Fruit fly (Drosophila melanogaster) whole organism, embryonic: ENCODE results near the gene DCTN5-p25.

Experiments
- B-H1 ChIP-seq: fragments of 200-800 bp; sonication (Bioruptor generic); IDR thresholded peaks from 3 replicates; pipeline ENCODE4 v1.3.6; 2022; ENCODE audit warnings: missing biosample characterization, missing genetic modification characterization
- Blimp-1 ChIP-seq: fragments of 200-800 bp; sonication (Bioruptor generic); optimal IDR thresholded peaks from 3 replicates; lab custom pipeline; 2018; ENCODE audit warnings: missing biosample characterization, missing genetic modification characterization, mild to moderate bottlenecking, moderate library complexity, missing genetic modification reagents
- BtbVII ChIP-seq: fragments of 200-800 bp; sonication (Bioruptor generic); optimal IDR thresholded peaks from 3 replicates; lab custom pipeline; 2017; ENCODE audit warnings: missing biosample characterization, mild to moderate bottlenecking, missing genetic modification characterization
- CG10147 ChIP-seq: fragments of 200-800 bp; sonication (Bioruptor generic); optimal IDR thresholded peaks from 2 replicates; lab custom pipeline; 2019; ENCODE audit warnings: missing biosample characterization, mild to moderate bottlenecking, missing genetic modification characterization, moderate library complexity
- CG10431 ChIP-seq: fragments of 200-800 bp; sonication (Bioruptor generic); optimal IDR thresholded peaks from 3 replicates; lab custom pipeline; 2018; ENCODE audit warnings: missing biosample characterization, mild to moderate bottlenecking, missing genetic modification characterization
- CG10654 ChIP-seq: fragments of 200-800 bp; sonication (Bioruptor generic); optimal IDR thresholded peaks from 2 replicates; lab custom pipeline; 2016; ENCODE audit warnings: missing biosample characterization, missing genetic modification characterization
- CG12104 ChIP-seq: fragments of 200-800 bp; sonication (Bioruptor generic); optimal IDR thresholded peaks from 3 replicates; lab custom pipeline; 2016; ENCODE audit warnings: missing biosample characterization, missing genetic modification characterization
- CG12942 ChIP-seq: fragments of 200-800 bp; sonication (Bioruptor generic); optimal IDR thresholded peaks from 3 replicates; lab custom pipeline; 2016; ENCODE audit warnings: missing biosample characterization, missing genetic modification characterization
- CG13296 ChIP-seq: fragments of 200-800 bp; sonication (Bioruptor generic); optimal IDR thresholded peaks from 3 replicates; lab custom pipeline; 2018; ENCODE audit warnings: missing biosample characterization, mild to moderate bottlenecking, missing genetic modification characterization
- CG13624 ChIP-seq: fragments of 200-800 bp; sonication (Bioruptor generic); optimal IDR thresholded peaks from 2 replicates; lab custom pipeline; 2016; ENCODE audit warnings: missing biosample characterization, missing genetic modification characterization
- CG13894 ChIP-seq: fragments of 200-800 bp; sonication (Bioruptor generic); optimal IDR thresholded peaks from 3 replicates; lab custom pipeline; 2018; ENCODE audit warnings: missing biosample characterization, mild to moderate bottlenecking, missing genetic modification characterization, moderate library complexity
- CG15696 ChIP-seq: fragments of 200-800 bp; sonication (Bioruptor generic); optimal IDR thresholded peaks from 2 replicates; lab custom pipeline; 2019; ENCODE audit warnings: missing biosample characterization, mild to moderate bottlenecking, missing genetic modification characterization, moderate library complexity
- CG17186 ChIP-seq: fragments of 200-800 bp; sonication (Bioruptor generic); optimal IDR thresholded peaks from 3 replicates; lab custom pipeline; 2017; ENCODE audit warnings: missing biosample characterization, missing genetic modification reagents, missing genetic modification characterization
- CG17361 ChIP-seq: fragments of 200-800 bp; sonication (Bioruptor generic); IDR thresholded peaks from 3 replicates; pipeline ENCODE4 v1.3.6; 2022; ENCODE audit warnings: missing biosample characterization, missing genetic modification characterization
- CG18011 ChIP-seq: fragments of 200-800 bp; sonication (Bioruptor generic); optimal IDR thresholded peaks from 2 replicates; lab custom pipeline; 2017; ENCODE audit warnings: missing biosample characterization, missing genetic modification characterization, mild to moderate bottlenecking, moderate library complexity, missing genotype
- CG18262 ChIP-seq: fragments of 200-800 bp; optimal IDR thresholded peaks from 3 replicates; lab custom pipeline; 2019; ENCODE audit warnings: missing biosample characterization, mild to moderate bottlenecking, missing genetic modification characterization, moderate library complexity
- CG2129 ChIP-seq: fragments of 200-800 bp; sonication (Bioruptor generic); IDR thresholded peaks from 2 replicates; pipeline ENCODE4 v1.3.6; 2022; ENCODE audit warnings: missing biosample characterization, missing genetic modification characterization; ENCODE audit not compliant: partially characterized antibody
- CG31441 ChIP-seq: fragments of 200-800 bp; sonication (Bioruptor generic); IDR thresholded peaks from 2 replicates; pipeline ENCODE4 v1.3.6; 2022; ENCODE audit warnings: missing biosample characterization, missing genetic modification characterization
- CG6854 ChIP-seq: fragments of 200-800 bp; sonication (Bioruptor generic); optimal IDR thresholded peaks from 3 replicates; lab custom pipeline; 2017; ENCODE audit warnings: missing biosample characterization, mild to moderate bottlenecking, missing genetic modification characterization
- CG7271 ChIP-seq: fragments of 200-800 bp; sonication (Bioruptor generic); optimal IDR thresholded peaks from 2 replicates; lab custom pipeline; 2018; ENCODE audit warnings: missing biosample characterization, mild to moderate bottlenecking, missing genetic modification characterization, moderate library complexity
- CG7839 ChIP-seq: fragments of 200-800 bp; sonication (Bioruptor generic); optimal IDR thresholded peaks from 3 replicates; lab custom pipeline; 2018; ENCODE audit warnings: missing biosample characterization, mild to moderate bottlenecking, missing genetic modification characterization, moderate library complexity
- CG7928 ChIP-seq: fragments of 200-800 bp; sonication (Bioruptor generic); optimal IDR thresholded peaks from 2 replicates; lab custom pipeline; 2017; ENCODE audit warnings: missing biosample characterization, mild to moderate bottlenecking, missing genetic modification characterization
- Dfd ChIP-seq, 2 experiments: fragments of >200 bp; optimal IDR thresholded peaks; 2 replicates each; lab custom pipeline; 2017; ENCODE audit warnings: missing biosample characterization in 2 of 2, missing genetic modification characterization in 2 of 2
- Fer1 ChIP-seq: fragments of 200-800 bp; sonication (Bioruptor generic); optimal IDR thresholded peaks from 2 replicates; lab custom pipeline; 2017; ENCODE audit warnings: missing biosample characterization, mild to moderate bottlenecking, missing genetic modification characterization
- HHEX ChIP-seq: fragments of 200-800 bp; sonication (Bioruptor generic); optimal IDR thresholded peaks from 3 replicates; lab custom pipeline; 2017; ENCODE audit warnings: missing biosample characterization, mild to moderate bottlenecking, missing genetic modification characterization, missing genetic modification reagents
- HLH4C ChIP-seq: fragments of 200-800 bp; sonication (Bioruptor generic); IDR thresholded peaks from 3 replicates; pipeline ENCODE4 v1.3.6; 2022; ENCODE audit warnings: missing biosample characterization, missing genetic modification characterization; ENCODE audit not compliant: partially characterized antibody
- Myb ChIP-seq: fragments of 200-800 bp; sonication (Bioruptor generic); optimal IDR thresholded peaks from 2 replicates; lab custom pipeline; 2016; ENCODE audit warnings: missing biosample characterization, missing genetic modification characterization
- Sry-δ ChIP-seq: fragments of 200-800 bp; sonication (Bioruptor generic); optimal IDR thresholded peaks from 2 replicates; lab custom pipeline; 2016; ENCODE audit warnings: missing biosample characterization, missing genetic modification characterization
- Taf1 ChIP-seq: fragments of 200-800 bp; sonication (Bioruptor generic); IDR thresholded peaks from 2 replicates; pipeline ENCODE4 v1.3.6; 2022; ENCODE audit warnings: missing biosample characterization, missing genetic modification characterization
- ash1 ChIP-seq: fragments of 200-800 bp; sonication (Bioruptor generic); optimal IDR thresholded peaks from 2 replicates; lab custom pipeline; 2018; ENCODE audit warnings: missing biosample characterization, mild to moderate bottlenecking, missing genetic modification characterization
- ato ChIP-seq: fragments of 200-800 bp; sonication (Bioruptor generic); IDR thresholded peaks from 2 replicates; pipeline ENCODE4 v1.3.6; 2022; ENCODE audit warnings: missing biosample characterization, missing genetic modification characterization; ENCODE audit not compliant: partially characterized antibody
- br ChIP-seq: fragments of >200 bp; optimal IDR thresholded peaks from 2 replicates; lab custom pipeline; 2017
- chif ChIP-seq, 2 experiments: fragments of 200-800 bp; sonication (Bioruptor generic); optimal IDR thresholded peaks; 3 replicates each; lab custom pipeline; 2016; ENCODE audit warnings: missing biosample characterization in 2 of 2, missing genetic modification characterization in 2 of 2
- chn ChIP-seq: fragments of 200-800 bp; sonication (Bioruptor generic); optimal IDR thresholded peaks from 2 replicates; lab custom pipeline; 2016; ENCODE audit warnings: missing biosample characterization, missing genetic modification characterization
- cwo ChIP-seq: fragments of 200-800 bp; sonication (Bioruptor generic); optimal IDR thresholded peaks from 3 replicates; lab custom pipeline; 2017; ENCODE audit warnings: missing biosample characterization, missing genetic modification characterization, mild to moderate bottlenecking, moderate library complexity, missing genetic modification reagents
- da ChIP-seq: fragments of 200-800 bp; sonication (Bioruptor generic); optimal IDR thresholded peaks from 2 replicates; lab custom pipeline; 2016; ENCODE audit warnings: missing biosample characterization, missing genetic modification characterization
- dm ChIP-seq: fragments of 200-800 bp; sonication (Bioruptor generic); optimal IDR thresholded peaks from 3 replicates; lab custom pipeline; 2016; ENCODE audit warnings: missing biosample characterization, missing genetic modification characterization
- emc ChIP-seq: fragments of 200-800 bp; sonication (Bioruptor generic); optimal IDR thresholded peaks from 2 replicates; lab custom pipeline; 2016; ENCODE audit warnings: missing biosample characterization, missing genetic modification characterization
- fru ChIP-seq: fragments of >200 bp; optimal IDR thresholded peaks from 2 replicates; lab custom pipeline; 2017
- gcm ChIP-seq: fragments of 200-800 bp; sonication (Bioruptor generic); optimal IDR thresholded peaks from 2 replicates; lab custom pipeline; 2019; ENCODE audit warnings: missing biosample characterization, mild to moderate bottlenecking, missing genetic modification characterization, moderate library complexity
- gem ChIP-seq: fragments of 200-800 bp; sonication (Bioruptor generic); optimal IDR thresholded peaks from 2 replicates; lab custom pipeline; 2019; ENCODE audit warnings: missing biosample characterization, mild to moderate bottlenecking, missing genetic modification characterization, moderate library complexity
- kni ChIP-seq: fragments of 200-800 bp; sonication (Bioruptor generic); optimal IDR thresholded peaks from 3 replicates; lab custom pipeline; 2017; ENCODE audit warnings: mild to moderate bottlenecking, missing biosample characterization, missing genetic modification reagents, missing genetic modification characterization
- lab ChIP-seq: fragments of 200-800 bp; sonication (Bioruptor generic); optimal IDR thresholded peaks from 3 replicates; lab custom pipeline; 2017; ENCODE audit warnings: missing biosample characterization, missing genetic modification characterization, mild to moderate bottlenecking, moderate library complexity, missing genetic modification reagents
- odd ChIP-seq: fragments of 200-800 bp; sonication (Bioruptor generic); optimal IDR thresholded peaks from 2 replicates; lab custom pipeline; 2017; ENCODE audit warnings: missing biosample characterization, mild to moderate bottlenecking, missing genetic modification characterization
- psq ChIP-seq: fragments of 200-800 bp; sonication (Bioruptor generic); optimal IDR thresholded peaks from 2 replicates; lab custom pipeline; 2017; ENCODE audit warnings: missing biosample characterization, missing genetic modification characterization
- ro ChIP-seq: fragments of 200-800 bp; sonication (Bioruptor generic); IDR thresholded peaks from 2 replicates; pipeline ENCODE4 v1.3.6; 2022; ENCODE audit warnings: missing biosample characterization, missing genetic modification characterization
- stc ChIP-seq: fragments of 200-800 bp; sonication (Bioruptor generic); IDR thresholded peaks from 2 replicates; pipeline ENCODE4 v1.3.6; 2022; ENCODE audit warnings: missing biosample characterization, missing genetic modification characterization
- tgo ChIP-seq: fragments of 200-800 bp; sonication (Bioruptor generic); IDR thresholded peaks from 3 replicates; pipeline ENCODE4 v1.3.6; 2022; ENCODE audit warnings: missing biosample characterization, missing genetic modification characterization
- toy ChIP-seq: fragments of 200-800 bp; sonication (Bioruptor generic); IDR thresholded peaks from 2 replicates; pipeline ENCODE4 v1.3.6; 2022; ENCODE audit warnings: missing biosample characterization, missing genetic modification characterization

The DCTN5-p25 gene

dm6 chr2L:14995594-14996463 is 9.7 kb upstream of the DCTN5-p25 start (continued):
- TF ChIP-seq lab (GFP tag; lab: Kevin White, UChicago) (peak; percentile 92), Taf1 (GFP tag; lab: Robert Waterston, UW) (peak; percentile 60), CG31441 (GFP tag; lab: Robert Waterston, UW) (peak; percentile 95), odd (peak; percentile 75), cwo (GFP tag; lab: Kevin White, UChicago) (peak; percentile 87), Fer1 (peak; percentile 88), emc (GFP tag; lab: Kevin White, UChicago) (no peak), CG12104 (GFP tag; lab: Kevin White, UChicago) (peak; percentile 88), kni (GFP tag; lab: Kevin White, UChicago) (peak; percentile 97), gem (tag; lab: Kevin White, UChicago) (peak; percentile 97), Blimp-1 (GFP tag; lab: Kevin White, UChicago) (peak; percentile 100), dm (GFP tag; lab: Kevin White, UChicago) (no peak), CG6854 (GFP tag; lab: Kevin White, UChicago) (peak; percentile 62), CG13624 (GFP tag; lab: Kevin White, UChicago) (no peak), CG2129 (no peak), CG18011 (GFP tag; lab: Kevin White, UChicago) (peak; percentile 55), Dfd (GFP tag; optimal IDR thresholded peaks at IDR 0.05; lab: Kevin White, UChicago) (no peak), ash1 (GFP tag; lab: Kevin White, UChicago) (no peak), da (GFP tag; lab: Kevin White, UChicago) (peak; percentile 21), CG10431 (peak; percentile 91), CG13296 (GFP tag; lab: Kevin White, UChicago) (peak; percentile 82), br (lab: Kevin White, UChicago) (no peak), CG17361 (peak; percentile 91), chn (GFP tag; lab: Kevin White, UChicago) (peak; percentile 63), CG12942 (peak; percentile 86), CG10654 (GFP tag; lab: Kevin White, UChicago) (peak; percentile 89), CG7928 (GFP tag; lab: Kevin White, UChicago) (peak; percentile 45), gcm (GFP tag; lab: Kevin White, UChicago) (peak; percentile 85), Sry-δ (GFP tag; lab: Kevin White, UChicago) (no peak), HLH4C (GFP tag; lab: Robert Waterston, UW) (no peak), CG18262 (tag; lab: Kevin White, UChicago) (peak; percentile 94), HHEX (peak; percentile 89), ro (GFP tag; lab: Robert Waterston, UW) (peak; percentile 87), CG10147 (GFP tag; lab: Kevin White, UChicago) (peak; percentile 78), BtbVII (GFP tag; lab: Kevin White, UChicago) (peak; percentile 74), ato (GFP tag; lab: Robert Waterston, UW) (no peak), CG13894 (tag; lab: Kevin White, UChicago) (peak; percentile 39), stc (GFP tag; lab: Robert Waterston, UW) (peak; percentile 96), chif (GFP tag; optimal IDR thresholded peaks at IDR 0.05; lab: Kevin White, UChicago) (peak; percentile 46 to 55), toy (GFP tag; lab: Robert Waterston, UW) (peak; percentile 68), Myb (GFP tag; lab: Kevin White, UChicago) (no peak), fru (no peak), B-H1 (GFP tag; lab: Robert Waterston, UW) (peak; percentile 90), CG7839 (tag; lab: Kevin White, UChicago) (peak; percentile 95), CG17186 (peak; percentile 56), tgo (GFP tag; lab: Robert Waterston, UW) (peak; percentile 95), psq (GFP tag; lab: Kevin White, UChicago) (peak; percentile 80), CG7271 (tag; lab: Kevin White, UChicago) (peak; percentile 59), CG15696 (peak; percentile 55)
